Worm (Caenorhabditis elegans) whole organism, young adult: ENCODE data around the gene pen-2.

Source experiments
- B0035.1 ChIP-seq: sonication (generic microtip); optimal IDR thresholded peaks from 2 replicates; lab custom pipeline; 2016; ENCODE audit warnings: missing genetic modification characterization, mild to moderate bottlenecking, missing compliant biosample characterization, missing genotype, missing genetic modification reagents
- B0336.3 ChIP-seq: fragments of 200-800 bp; sonication (Bioruptor generic); IDR thresholded peaks from 2 replicates; pipeline ENCODE4 v1.3.6; 2022; ENCODE audit warnings: missing genetic modification characterization, missing compliant biosample characterization
- D2030.7 ChIP-seq: fragments of 200-800 bp; sonication (Bioruptor generic); IDR thresholded peaks from 2 replicates; pipeline ENCODE4 v1.3.6; 2022; ENCODE audit warnings: missing genetic modification reagents, missing genetic modification characterization, missing compliant biosample characterization
- F37B4.10 ChIP-seq: fragments of 200-800 bp; sonication (Bioruptor generic); IDR thresholded peaks from 2 replicates; pipeline ENCODE4 v1.3.6; 2022; ENCODE audit warnings: missing genetic modification characterization, missing compliant biosample characterization
- F39B2.1 ChIP-seq: fragments of 200-800 bp; sonication (Bioruptor generic); IDR thresholded peaks from 2 replicates; pipeline ENCODE4 v1.3.6; 2022; ENCODE audit warnings: missing genetic modification reagents, missing genetic modification characterization, missing compliant biosample characterization
- F57A8.1 ChIP-seq: fragments of 200-800 bp; sonication (Bioruptor generic); optimal IDR thresholded peaks from 2 replicates; lab custom pipeline; 2018; ENCODE audit warnings: mild to moderate bottlenecking, missing genetic modification characterization, moderate library complexity, missing compliant biosample characterization
- K12H6.12 ChIP-seq: fragments of 200-800 bp; sonication (Bioruptor generic); optimal IDR thresholded peaks from 2 replicates; lab custom pipeline; 2018; ENCODE audit warnings: mild to moderate bottlenecking, missing genetic modification characterization, missing compliant biosample characterization
- Y56A3A.18 ChIP-seq: fragments of 200-800 bp; sonication (Bioruptor generic); IDR thresholded peaks from 2 replicates; pipeline ENCODE4 v1.3.6; 2022; ENCODE audit warnings: missing genetic modification reagents, missing genetic modification characterization, missing compliant biosample characterization
- Y95B8A.8 ChIP-seq: fragments of 200-800 bp; sonication (Bioruptor generic); IDR thresholded peaks from 2 replicates; pipeline ENCODE4 v1.3.6; 2022; ENCODE audit warnings: missing genetic modification reagents, missing genetic modification characterization, missing compliant biosample characterization
- akir-1 ChIP-seq: fragments of 200-800 bp; sonication (Bioruptor generic); optimal IDR thresholded peaks from 2 replicates; lab custom pipeline; 2018; ENCODE audit warnings: mild to moderate bottlenecking, missing genetic modification characterization, moderate library complexity, missing compliant biosample characterization
- ama-1 ChIP-seq, 3 experiments: fragments of 150-350 bp in 1 of 3; sonication (generic microtip) in 2 of 3; optimal IDR thresholded peaks; 2 replicates each; lab custom pipeline; 2014 to 2018; ENCODE audit warnings: missing biosample characterization in 2 of 3, missing genetic modification characterization in 2 of 3, missing genetic modification reagents in 2 of 3
- aptf-2 ChIP-seq: fragments of 200-800 bp; sonication (Bioruptor generic); conservative IDR thresholded peaks from 2 replicates; pipeline ENCODE4 v1.3.6; 2022; ENCODE audit warnings: missing genetic modification reagents, missing genetic modification characterization, missing compliant biosample characterization
- atf-7 ChIP-seq: sonication (generic microtip); optimal IDR thresholded peaks from 2 replicates; lab custom pipeline; 2017; ENCODE audit warnings: mild to moderate bottlenecking, missing genetic modification characterization, missing compliant biosample characterization
- attf-5 ChIP-seq: fragments of 200-800 bp; sonication (Bioruptor generic); optimal IDR thresholded peaks from 2 replicates; lab custom pipeline; 2018; ENCODE audit warnings: mild to moderate bottlenecking, missing genetic modification characterization, missing compliant biosample characterization
- attf-6 ChIP-seq: fragments of 200-800 bp; sonication (Bioruptor generic); IDR thresholded peaks from 2 replicates; pipeline ENCODE4 v1.3.6; 2022; ENCODE audit warnings: missing genetic modification reagents, missing genetic modification characterization, missing compliant biosample characterization
- chd-7 ChIP-seq: sonication (generic microtip); optimal IDR thresholded peaks from 2 replicates; lab custom pipeline; 2016; ENCODE audit warnings: mild to moderate bottlenecking, missing genetic modification characterization, moderate library complexity, missing compliant biosample characterization
- die-1 ChIP-seq: sonication (generic microtip); optimal IDR thresholded peaks from 2 replicates; lab custom pipeline; 2016; ENCODE audit warnings: missing genotype, mild to moderate bottlenecking, missing genetic modification characterization, missing compliant biosample characterization
- efl-1 ChIP-seq: fragments of 150-350 bp; optimal IDR thresholded peaks from 2 replicates; lab custom pipeline; 2014; ENCODE audit warnings: missing biosample characterization, missing genetic modification reagents, missing genetic modification characterization
- egl-44 ChIP-seq: fragments of 200-800 bp; sonication (Bioruptor generic); IDR thresholded peaks from 2 replicates; pipeline ENCODE4 v1.3.6; 2022; ENCODE audit warnings: missing genetic modification reagents, missing genetic modification characterization, missing compliant biosample characterization
- egrh-3 ChIP-seq: fragments of 200-800 bp; sonication (Bioruptor generic); IDR thresholded peaks from 2 replicates; pipeline ENCODE4 v1.3.6; 2022; ENCODE audit warnings: missing genetic modification reagents, missing genetic modification characterization, missing compliant biosample characterization
- ets-4 ChIP-seq: fragments of 200-800 bp; sonication (Bioruptor generic); optimal IDR thresholded peaks from 2 replicates; lab custom pipeline; 2018; ENCODE audit warnings: mild to moderate bottlenecking, missing genetic modification characterization, missing compliant biosample characterization
- lag-1 ChIP-seq: fragments of 200-800 bp; sonication (Bioruptor generic); IDR thresholded peaks from 2 replicates; pipeline ENCODE4 v1.3.6; 2022; ENCODE audit warnings: missing genetic modification reagents, missing genetic modification characterization, missing compliant biosample characterization
- lin-26 ChIP-seq: fragments of 200-800 bp; sonication (Bioruptor generic); IDR thresholded peaks from 2 replicates; pipeline ENCODE4 v1.3.6; 2022; ENCODE audit warnings: missing genetic modification reagents, missing genetic modification characterization, missing compliant biosample characterization
- lsy-27 ChIP-seq: sonication (generic microtip); optimal IDR thresholded peaks from 2 replicates; lab custom pipeline; 2017; ENCODE audit warnings: missing genetic modification characterization, mild to moderate bottlenecking, missing compliant biosample characterization, antibody characterized with exemption, missing genotype, borderline replicate concordance; ENCODE audit not compliant: insufficient read depth
- madf-10 ChIP-seq: sonication (generic microtip); optimal IDR thresholded peaks from 2 replicates; lab custom pipeline; 2016; ENCODE audit warnings: mild to moderate bottlenecking, missing genetic modification characterization, missing compliant biosample characterization
- madf-6 ChIP-seq: fragments of 200-800 bp; sonication (Bioruptor generic); IDR thresholded peaks from 2 replicates; pipeline ENCODE4 v1.3.6; 2022; ENCODE audit warnings: missing genetic modification reagents, missing genetic modification characterization, missing compliant biosample characterization
- mcd-1 ChIP-seq: fragments of 200-800 bp; sonication (Bioruptor generic); IDR thresholded peaks from 2 replicates; pipeline ENCODE4 v1.3.6; 2022; ENCODE audit warnings: missing genetic modification reagents, missing genetic modification characterization, missing compliant biosample characterization
- mxl-1 ChIP-seq: sonication (generic microtip); optimal IDR thresholded peaks from 2 replicates; lab custom pipeline; 2016; ENCODE audit warnings: missing genetic modification characterization, missing compliant biosample characterization
- rec-8 ChIP-seq, 2 experiments: sonication (generic microtip); optimal IDR thresholded peaks; 2 replicates each; lab custom pipeline; 2016; ENCODE audit warnings: mild to moderate bottlenecking in 2 of 2, missing genetic modification characterization in 2 of 2, missing genetic modification reagents in 2 of 2, missing genotype in 2 of 2, missing biosample characterization in 1 of 2, missing compliant biosample characterization in 1 of 2, moderate library complexity in 1 of 2
- rpc-1 ChIP-seq, 2 experiments: fragments of 150-350 bp in 1 of 2; sonication (generic microtip) in 1 of 2; optimal IDR thresholded peaks; 2 replicates each; lab custom pipeline; 2014 to 2018; ENCODE audit warnings: missing biosample characterization in 1 of 2, missing genetic modification characterization in 1 of 2, missing genetic modification reagents in 1 of 2, missing genotype in 1 of 2
- snpc-1.3 ChIP-seq: sonication (generic microtip); optimal IDR thresholded peaks from 2 replicates; lab custom pipeline; 2017; ENCODE audit warnings: missing genetic modification characterization, mild to moderate bottlenecking, missing compliant biosample characterization, antibody characterized with exemption, moderate library complexity, missing genotype, missing genetic modification reagents; ENCODE audit not compliant: insufficient read depth
- snpc-3.4 ChIP-seq: sonication (generic microtip); optimal IDR thresholded peaks from 2 replicates; lab custom pipeline; 2017; ENCODE audit warnings: missing genetic modification characterization, mild to moderate bottlenecking, missing compliant biosample characterization, antibody characterized with exemption, moderate library complexity, missing genotype, missing genetic modification reagents
- somi-1 ChIP-seq: fragments of 200-800 bp; sonication (Bioruptor generic); optimal IDR thresholded peaks from 2 replicates; lab custom pipeline; 2018; ENCODE audit warnings: mild to moderate bottlenecking, missing genetic modification characterization, missing compliant biosample characterization
- tbp1 ChIP-seq: fragments of 200-800 bp; sonication (Bioruptor generic); optimal IDR thresholded peaks from 2 replicates; lab custom pipeline; 2018; ENCODE audit warnings: mild to moderate bottlenecking, missing genetic modification characterization, missing compliant biosample characterization
- unc-130 ChIP-seq: sonication (generic microtip); optimal IDR thresholded peaks from 2 replicates; lab custom pipeline; 2016; ENCODE audit warnings: missing genetic modification reagents, missing genetic modification characterization, missing compliant biosample characterization
- unc-62 ChIP-seq: fragments of 150-350 bp; optimal IDR thresholded peaks from 2 replicates; lab custom pipeline; 2014; ENCODE audit warnings: missing biosample characterization, missing genetic modification reagents, missing genetic modification characterization
- xnd-1 ChIP-seq: sonication (generic microtip); optimal IDR thresholded peaks from 2 replicates; lab custom pipeline; 2016; ENCODE audit warnings: missing genotype, missing genetic modification reagents, missing genetic modification characterization, missing compliant biosample characterization
- zfh-2 ChIP-seq: fragments of 200-800 bp; sonication (Bioruptor generic); conservative IDR thresholded peaks from 2 replicates; pipeline ENCODE4 v1.3.6; 2022; ENCODE audit warnings: missing genetic modification reagents, missing genetic modification characterization, missing compliant biosample characterization
- zim-3 ChIP-seq: sonication (generic microtip); optimal IDR thresholded peaks from 2 replicates; lab custom pipeline; 2017; ENCODE audit warnings: mild to moderate bottlenecking, missing genetic modification characterization, moderate library complexity, missing compliant biosample characterization
- ztf-25 ChIP-seq: fragments of 200-800 bp; sonication (Bioruptor generic); IDR thresholded peaks from 2 replicates; pipeline ENCODE4 v1.3.6; 2022; ENCODE audit warnings: missing genetic modification reagents, missing genetic modification characterization, missing compliant biosample characterization
- ztf-26 ChIP-seq: sonication (generic microtip); optimal IDR thresholded peaks from 2 replicates; lab custom pipeline; 2017; ENCODE audit warnings: missing genetic modification characterization, missing compliant biosample characterization
- ztf-28 ChIP-seq: fragments of 200-800 bp; sonication (Bioruptor generic); IDR thresholded peaks from 2 replicates; pipeline ENCODE4 v1.3.6; 2022; ENCODE audit warnings: missing genetic modification reagents, missing genetic modification characterization, missing compliant biosample characterization

pen-2 gene

DNA sequence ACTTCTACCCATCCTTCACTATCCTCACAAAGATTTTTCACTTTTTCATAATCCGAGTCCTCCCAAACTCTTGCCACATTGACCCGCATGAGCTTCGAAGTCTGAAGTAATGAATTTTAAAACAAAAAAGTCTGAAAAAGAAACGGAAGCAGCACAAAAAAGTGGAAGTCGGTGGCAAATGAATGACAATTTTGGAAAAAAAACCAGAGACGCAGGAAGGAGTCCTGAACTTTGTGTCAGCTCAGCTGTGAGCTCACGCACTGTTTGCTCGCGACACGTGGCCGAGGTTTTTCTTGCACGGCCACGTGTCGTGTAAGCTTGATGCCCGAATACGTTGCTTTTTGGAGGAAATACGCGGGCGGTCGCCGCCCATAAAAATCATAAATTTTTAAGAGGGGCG is 3.3 kb downstream of the pen-2 start, which contains the start of gene T28D6.7:
T28D6.7 (minus strand) TSS at position 101 of the 400 bp plus-strand sequence.
- 0 out of 2 replicates have a peak, but pooled peaks have one; percentile 21 for TF ChIP-seq zfh-2 (GFP tag; lab: Robert Waterston, UW)
- TF ChIP-seq F37B4.10 (GFP tag; lab: Robert Waterston, UW) = no peak

ce11 chrIII:11350107-11350826 is 7.1 kb downstream of the pen-2 start:
- TF ChIP-seq Y95B8A.8 (GFP tag; lab: Robert Waterston, UW) (no peak), F39B2.1 (GFP tag; lab: Robert Waterston, UW) (no peak)

DNA sequence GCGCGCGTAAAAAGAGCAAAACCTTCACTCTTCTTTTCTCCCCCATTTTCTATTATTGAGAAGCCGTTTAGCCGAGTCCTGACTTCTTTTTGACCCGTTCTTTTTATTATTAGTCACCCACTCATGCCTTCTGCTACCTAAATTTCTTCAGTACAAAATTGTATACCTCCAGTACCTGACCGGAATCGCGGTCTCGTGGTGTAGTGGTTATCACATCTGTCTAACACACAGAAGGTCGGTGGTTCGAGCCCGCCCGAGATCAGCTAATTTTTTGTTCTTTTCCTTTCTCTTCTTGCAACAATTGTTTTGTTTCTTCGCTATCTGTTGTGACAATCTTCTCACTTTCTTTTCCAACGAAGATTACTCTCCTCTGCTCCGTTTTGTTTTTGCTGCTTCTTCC is 9.7 kb downstream of the pen-2 start:
- peak; percentile 82 for TF ChIP-seq lin-26 (GFP tag; lab: Robert Waterston, UW)
- no peak for TF ChIP-seq K12H6.12
- TF ChIP-seq mcd-1 (GFP tag; lab: Robert Waterston, UW) = 0 out of 2 replicates have a peak, but pooled peaks have one; percentile 24
- no peak for TF ChIP-seq lag-1 (GFP tag; lab: Robert Waterston, UW)
- TF ChIP-seq B0035.1 (tag; lab: Kevin White, UChicago) = peak; percentile 2
- TF ChIP-seq mxl-1 (tag; lab: Kevin White, UChicago) = no peak
- no peak for TF ChIP-seq ztf-26 (tag; lab: Kevin White, UChicago)
- no peak for TF ChIP-seq atf-7 (tag; lab: Kevin White, UChicago)
- no peak for TF ChIP-seq efl-1 (GFP tag; lab: Kevin White, UChicago)
- TF ChIP-seq snpc-1.3 = peak; percentile 17
- TF ChIP-seq D2030.7 = peak; percentile 73
- TF ChIP-seq madf-6 = 0 out of 2 replicates have a peak, but pooled peaks have one; percentile 33
- TF ChIP-seq Y95B8A.8 (GFP tag; lab: Robert Waterston, UW) = no peak
- TF ChIP-seq somi-1 (GFP tag; lab: Kevin White, UChicago) = no peak
- TF ChIP-seq lsy-27 = no peak
- 0 out of 2 replicates have a peak, but pooled peaks have one; percentile 54 for TF ChIP-seq Y56A3A.18 (GFP tag; lab: Robert Waterston, UW)
- 0 out of 2 replicates have a peak, but pooled peaks have one; percentile 49 for TF ChIP-seq ztf-28 (GFP tag; lab: Robert Waterston, UW)
- TF ChIP-seq egrh-3 = 0 out of 2 replicates have a peak, but pooled peaks have one; percentile 12
- no peak for TF ChIP-seq aptf-2
- peak; percentile 66 for TF ChIP-seq rpc-1 (optimal IDR thresholded peaks at IDR 0.05; lab: Kevin White, UChicago)
- TF ChIP-seq rpc-1 (tag; optimal IDR thresholded peaks at IDR 0.05; lab: Kevin White, UChicago) = peak; percentile 68
- no peak for TF ChIP-seq snpc-3.4 (tag; lab: Kevin White, UChicago)
- no peak for TF ChIP-seq attf-6 (GFP tag; lab: Robert Waterston, UW)
- TF ChIP-seq chd-7 (tag; lab: Kevin White, UChicago) = peak; percentile 44
- TF ChIP-seq ztf-25 = 0 out of 2 replicates have a peak, but pooled peaks have one; percentile 63
- TF ChIP-seq die-1 (tag; lab: Kevin White, UChicago) = peak; percentile 15
- no peak for TF ChIP-seq egl-44 (GFP tag; lab: Robert Waterston, UW)
- TF ChIP-seq attf-5 (GFP tag; lab: Kevin White, UChicago) = peak; percentile 30
- peak; percentile 26; the same call in 1 of the 2 replicates for TF ChIP-seq B0336.3 (GFP tag; lab: Robert Waterston, UW)
- no peak for TF ChIP-seq F57A8.1 (GFP tag; lab: Kevin White, UChicago)
- TF ChIP-seq xnd-1 (tag; lab: Kevin White, UChicago) = no peak
- TF ChIP-seq akir-1 (GFP tag; lab: Kevin White, UChicago) = no peak
- TF ChIP-seq madf-10 (tag; lab: Kevin White, UChicago) = no peak
- TF ChIP-seq ets-4 (GFP tag; lab: Kevin White, UChicago) = no peak
- TF ChIP-seq ama-1 (optimal IDR thresholded peaks at IDR 0.05; lab: Kevin White, UChicago) = no peak
- TF ChIP-seq ama-1 (GFP tag; optimal IDR thresholded peaks at IDR 0.05; lab: Kevin White, UChicago) = peak in 1 of 2 experiments; percentile 51
- TF ChIP-seq tbp1 (GFP tag; lab: Kevin White, UChicago) = peak; percentile 90
- TF ChIP-seq unc-130 (GFP tag; lab: Kevin White, UChicago) = no peak
- TF ChIP-seq rec-8 (tag; optimal IDR thresholded peaks at IDR 0.05; lab: Kevin White, UChicago) = no peak
- no peak for TF ChIP-seq zim-3 (tag; lab: Kevin White, UChicago)
- no peak for TF ChIP-seq unc-62 (GFP tag; lab: Kevin White, UChicago)
